Worm (Caenorhabditis elegans): ENCODE results near the gene tps-2.

- TF ChIP-seq nhr-28 (tag; optimal IDR thresholded peaks at IDR 0.05) (no peak), ztf-11 (tag; optimal IDR thresholded peaks at IDR 0.05) (no peak), nhr-12 (tag; optimal IDR thresholded peaks at IDR 0.05) (no peak), pha-4 (tag; optimal IDR thresholded peaks at IDR 0.05) (no peak), unc-62 (GFP tag; optimal IDR thresholded peaks at IDR 0.05) (no peak), flh-1 (GFP tag; optimal IDR thresholded peaks at IDR 0.05) (no peak), snpc-4 (tag; optimal IDR thresholded peaks at IDR 0.05) (no peak)
Measured at ce11 chrII:14597788-14598187, 2.9 kb upstream of the tps-2 start.

All from whole organism, mixed stage, embryonic.